Fruit fly (Drosophila melanogaster) whole organism, embryonic: ENCODE measurements around the gene mtsh.
A peak's percentile ranks its signal among the peaks of the same experiment; 100 is the strongest.

Experiments
- Ada2b ChIP-seq: fragments of 200-800 bp; sonication (Bioruptor generic); IDR thresholded peaks from 2 replicates; pipeline ENCODE4 v1.3.6; 2022; ENCODE audit warnings: missing biosample characterization, missing genetic modification characterization
- Awh ChIP-seq: fragments of 200-800 bp; sonication (Bioruptor generic); IDR thresholded peaks from 2 replicates; pipeline ENCODE4, ENCODE4 v1.3.6; 2022; ENCODE audit warnings: missing biosample characterization, missing genetic modification characterization
- CG12299 ChIP-seq: fragments of 200-800 bp; sonication (Bioruptor generic); optimal IDR thresholded peaks from 2 replicates; lab custom pipeline; 2018; ENCODE audit warnings: missing biosample characterization, mild to moderate bottlenecking, missing genetic modification characterization
- CG13123 ChIP-seq: fragments of 200-800 bp; sonication (Bioruptor generic); optimal IDR thresholded peaks from 2 replicates; lab custom pipeline; 2016; ENCODE audit warnings: missing biosample characterization, missing genetic modification characterization
- CG14050 ChIP-seq: fragments of 200-800 bp; sonication (Bioruptor generic); IDR thresholded peaks from 3 replicates; pipeline ENCODE4 v1.3.6; 2022; ENCODE audit warnings: missing biosample characterization, missing genetic modification characterization
- CG15696 ChIP-seq: fragments of 200-800 bp; sonication (Bioruptor generic); optimal IDR thresholded peaks from 2 replicates; lab custom pipeline; 2019; ENCODE audit warnings: missing biosample characterization, mild to moderate bottlenecking, missing genetic modification characterization, moderate library complexity
- CG1603 ChIP-seq: fragments of 200-800 bp; sonication (Bioruptor generic); optimal IDR thresholded peaks from 2 replicates; lab custom pipeline; 2019; ENCODE audit warnings: missing biosample characterization, mild to moderate bottlenecking, missing genetic modification characterization, moderate library complexity
- CG17802 ChIP-seq: fragments of 200-800 bp; sonication (Bioruptor generic); optimal IDR thresholded peaks from 2 replicates; lab custom pipeline; 2018; ENCODE audit warnings: missing biosample characterization, mild to moderate bottlenecking, missing genetic modification characterization, moderate library complexity
- CG2129 ChIP-seq: fragments of 200-800 bp; sonication (Bioruptor generic); IDR thresholded peaks from 2 replicates; pipeline ENCODE4 v1.3.6; 2022; ENCODE audit warnings: missing biosample characterization, missing genetic modification characterization; ENCODE audit not compliant: partially characterized antibody
- CG30431 ChIP-seq: fragments of 200-800 bp; sonication (Bioruptor generic); optimal IDR thresholded peaks from 2 replicates; lab custom pipeline; 2017; ENCODE audit warnings: missing biosample characterization, missing genetic modification characterization
- CG32772 ChIP-seq: fragments of 200-800 bp; sonication (Bioruptor generic); IDR thresholded peaks from 2 replicates; pipeline ENCODE4 v1.3.6; 2022; ENCODE audit warnings: missing biosample characterization, missing genetic modification characterization
- CG3838 ChIP-seq: fragments of 200-800 bp; sonication (Bioruptor generic); optimal IDR thresholded peaks from 3 replicates; lab custom pipeline; 2016; ENCODE audit warnings: missing biosample characterization, missing genetic modification characterization
- CG3847 ChIP-seq: fragments of 200-800 bp; sonication (Bioruptor generic); IDR thresholded peaks from 2 replicates; pipeline ENCODE4 v1.3.6; 2022; ENCODE audit warnings: missing biosample characterization, missing genetic modification characterization
- CG4854 ChIP-seq: fragments of 200-800 bp; sonication (Bioruptor generic); optimal IDR thresholded peaks from 2 replicates; lab custom pipeline; 2016; ENCODE audit warnings: missing biosample characterization, missing genetic modification characterization, inconsistent platforms
- CG7271 ChIP-seq: fragments of 200-800 bp; sonication (Bioruptor generic); optimal IDR thresholded peaks from 2 replicates; lab custom pipeline; 2018; ENCODE audit warnings: missing biosample characterization, mild to moderate bottlenecking, missing genetic modification characterization, moderate library complexity
- CG7372 ChIP-seq: fragments of 200-800 bp; sonication (Bioruptor generic); IDR thresholded peaks from 2 replicates; pipeline ENCODE4 v1.3.6; 2022; ENCODE audit warnings: missing biosample characterization, missing genetic modification characterization
- CG7745 ChIP-seq: fragments of 200-800 bp; sonication (Bioruptor generic); optimal IDR thresholded peaks from 2 replicates; lab custom pipeline; 2018; ENCODE audit warnings: missing biosample characterization, mild to moderate bottlenecking, missing genetic modification characterization, moderate library complexity
- CG9817 ChIP-seq: fragments of 200-800 bp; sonication (Bioruptor generic); optimal IDR thresholded peaks from 2 replicates; lab custom pipeline; 2018; ENCODE audit warnings: missing biosample characterization, mild to moderate bottlenecking, missing genetic modification characterization, moderate library complexity
- Deaf1 ChIP-seq: fragments of 200-800 bp; optimal IDR thresholded peaks from 3 replicates; lab custom pipeline; 2019; ENCODE audit warnings: missing biosample characterization, mild to moderate bottlenecking, missing genetic modification characterization, moderate library complexity
- Dll ChIP-seq: fragments of 200-800 bp; sonication (Bioruptor generic); IDR thresholded peaks from 4 replicates; pipeline ENCODE4 v1.3.6; 2022; ENCODE audit warnings: missing biosample characterization, missing genetic modification characterization; ENCODE audit not compliant: partially characterized antibody
- Dref ChIP-seq: fragments of 200-800 bp; sonication (Bioruptor generic); IDR thresholded peaks from 2 replicates; pipeline ENCODE4 v1.3.6; 2022; ENCODE audit warnings: missing biosample characterization, missing genetic modification characterization
- Ets65A ChIP-seq: fragments of 200-800 bp; sonication (Bioruptor generic); peaks from one replicate; lab custom pipeline; 2016; ENCODE audit warnings: missing biosample characterization, missing genetic modification characterization
- Meics ChIP-seq: fragments of 200-800 bp; sonication (Bioruptor generic); optimal IDR thresholded peaks from 2 replicates; lab custom pipeline; 2017; ENCODE audit warnings: missing biosample characterization, mild to moderate bottlenecking, missing genetic modification characterization
- NK7.1 ChIP-seq: fragments of 200-800 bp; sonication (Bioruptor generic); optimal IDR thresholded peaks from 3 replicates; lab custom pipeline; 2016; ENCODE audit warnings: missing biosample characterization, missing genetic modification characterization
- Ssrp ChIP-seq: fragments of 200-800 bp; sonication (Bioruptor generic); optimal IDR thresholded peaks from 2 replicates; lab custom pipeline; 2018; ENCODE audit warnings: missing biosample characterization, mild to moderate bottlenecking, missing genetic modification characterization, moderate library complexity
- ash1 ChIP-seq: fragments of 200-800 bp; sonication (Bioruptor generic); optimal IDR thresholded peaks from 2 replicates; lab custom pipeline; 2018; ENCODE audit warnings: missing biosample characterization, mild to moderate bottlenecking, missing genetic modification characterization
- bab2 ChIP-seq: fragments of 200-800 bp; sonication (Bioruptor generic); optimal IDR thresholded peaks from 2 replicates; lab custom pipeline; 2016; ENCODE audit warnings: missing biosample characterization, missing genetic modification characterization
- br ChIP-seq: fragments of >200 bp; optimal IDR thresholded peaks from 2 replicates; lab custom pipeline; 2017
- cg ChIP-seq: fragments of 200-800 bp; sonication (Bioruptor generic); optimal IDR thresholded peaks from 3 replicates; lab custom pipeline; 2019; ENCODE audit warnings: missing biosample characterization, mild to moderate bottlenecking, missing genetic modification characterization, moderate library complexity
- chm ChIP-seq: fragments of 200-800 bp; sonication (Bioruptor generic); IDR thresholded peaks from 2 replicates; pipeline ENCODE4 v1.3.6; 2022; ENCODE audit warnings: missing biosample characterization, missing genetic modification characterization
- crol ChIP-seq: fragments of 200-800 bp; sonication (Bioruptor generic); IDR thresholded peaks from 2 replicates; pipeline ENCODE4 v1.3.6; 2022; ENCODE audit warnings: missing biosample characterization, missing genetic modification characterization
- cwo ChIP-seq: fragments of 200-800 bp; sonication (Bioruptor generic); optimal IDR thresholded peaks from 3 replicates; lab custom pipeline; 2017; ENCODE audit warnings: missing biosample characterization, missing genetic modification characterization, mild to moderate bottlenecking, moderate library complexity, missing genetic modification reagents
- ems ChIP-seq: fragments of 200-800 bp; sonication (Bioruptor generic); optimal IDR thresholded peaks from 3 replicates; lab custom pipeline; 2016; ENCODE audit warnings: missing biosample characterization, missing genetic modification characterization
- eyg ChIP-seq: fragments of 200-800 bp; sonication (Bioruptor generic); optimal IDR thresholded peaks from 3 replicates; lab custom pipeline; 2016; ENCODE audit warnings: missing biosample characterization, missing genetic modification characterization
- insv ChIP-seq, 2 experiments: fragments of 200-800 bp; sonication (Bioruptor generic); optimal IDR thresholded peaks; 3 replicates each; lab custom pipeline; 2016 to 2018; ENCODE audit warnings: missing biosample characterization in 2 of 2, missing genetic modification characterization in 2 of 2
- inv ChIP-seq: fragments of 200-800 bp; sonication (Bioruptor generic); IDR thresholded peaks from 2 replicates; pipeline ENCODE4 v1.3.6; 2022; ENCODE audit warnings: missing biosample characterization, missing genetic modification characterization; ENCODE audit not compliant: partially characterized antibody
- lov ChIP-seq, 2 experiments: fragments of 200-800 bp in 1 of 2; fragments of >200 bp in 1 of 2; sonication (Bioruptor generic) in 1 of 2; IDR thresholded peaks in 1 of 2; optimal IDR thresholded peaks in 1 of 2; 2 replicates in 1 of 2; 3 replicates in 1 of 2; pipeline versions ENCODE4 v1.3.6 to Lab custom; 2017 to 2022; ENCODE audit warnings: missing biosample characterization in 1 of 2, missing genetic modification characterization in 1 of 2
- oc ChIP-seq: fragments of 200-800 bp; sonication (Bioruptor generic); optimal IDR thresholded peaks from 2 replicates; lab custom pipeline; 2018; ENCODE audit warnings: missing biosample characterization, mild to moderate bottlenecking, missing genetic modification characterization, moderate library complexity
- otp ChIP-seq: fragments of 200-800 bp; sonication (Bioruptor generic); IDR thresholded peaks from 3 replicates; pipeline ENCODE4, ENCODE4 v1.3.6; 2022; ENCODE audit warnings: missing biosample characterization, missing genetic modification characterization
- pita ChIP-seq: fragments of 200-800 bp; sonication (Bioruptor generic); optimal IDR thresholded peaks from 2 replicates; lab custom pipeline; 2017; ENCODE audit warnings: missing biosample characterization, mild to moderate bottlenecking, missing genetic modification characterization
- pnt ChIP-seq: fragments of 200-800 bp; sonication (Bioruptor generic); optimal IDR thresholded peaks from 3 replicates; lab custom pipeline; 2016; ENCODE audit warnings: missing biosample characterization, missing genetic modification characterization
- pum ChIP-seq: fragments of 200-800 bp; sonication (Bioruptor generic); optimal IDR thresholded peaks from 2 replicates; lab custom pipeline; 2016; ENCODE audit warnings: missing biosample characterization, missing genetic modification characterization
- ssp ChIP-seq: fragments of 200-800 bp; sonication (Bioruptor generic); IDR thresholded peaks from 2 replicates; pipeline ENCODE4 v1.3.6; 2022; ENCODE audit warnings: missing biosample characterization, missing genetic modification characterization
- tna ChIP-seq: fragments of 200-800 bp; sonication (Bioruptor generic); IDR thresholded peaks from 2 replicates; pipeline ENCODE4 v1.3.6; 2022; ENCODE audit warnings: missing biosample characterization, missing genetic modification characterization; ENCODE audit not compliant: partially characterized antibody
- toy ChIP-seq: fragments of 200-800 bp; sonication (Bioruptor generic); IDR thresholded peaks from 2 replicates; pipeline ENCODE4 v1.3.6; 2022; ENCODE audit warnings: missing biosample characterization, missing genetic modification characterization
- trem ChIP-seq: fragments of 200-800 bp; optimal IDR thresholded peaks from 3 replicates; lab custom pipeline; 2019; ENCODE audit warnings: missing biosample characterization, mild to moderate bottlenecking, missing genetic modification characterization, moderate library complexity
- tup ChIP-seq: fragments of 200-800 bp; sonication (Bioruptor generic); optimal IDR thresholded peaks from 2 replicates; lab custom pipeline; 2016; ENCODE audit warnings: missing biosample characterization, mild to moderate bottlenecking, missing genetic modification characterization, moderate library complexity
- unpg ChIP-seq: fragments of 200-800 bp; sonication (Bioruptor generic); optimal IDR thresholded peaks from 3 replicates; lab custom pipeline; 2018; ENCODE audit warnings: missing biosample characterization, mild to moderate bottlenecking, missing genetic modification characterization, moderate library complexity
- vvl ChIP-seq: fragments of 200-800 bp; sonication (Bioruptor generic); IDR thresholded peaks from 2 replicates; pipeline ENCODE4 v1.3.6; 2022; ENCODE audit warnings: missing biosample characterization, missing genetic modification characterization
- zen2 ChIP-seq: fragments of 200-800 bp; sonication (Bioruptor generic); IDR thresholded peaks from 3 replicates; pipeline ENCODE4 v1.3.6; 2022; ENCODE audit warnings: missing biosample characterization, missing genetic modification characterization; ENCODE audit not compliant: partially characterized antibody

Gene mtsh

dm6 chr2L:8326414-8327271, 6.9 kb upstream of the mtsh start (continued):
- TF ChIP-seq vvl (peak; percentile 55; the same call in 1 of the 2 replicates), br (lab: Kevin White, UChicago) (no peak), zen2 (no peak), CG7745 (no peak), CG14050 (GFP tag; lab: Robert Waterston, UW) (no peak), toy (GFP tag; lab: Robert Waterston, UW) (no peak), pnt (GFP tag; lab: Kevin White, UChicago) (no peak), Ets65A (GFP tag; lab: Kevin White, UChicago) (no peak), CG7271 (no peak), Awh (GFP tag; lab: Robert Waterston, UW) (no peak), crol (no peak), cwo (GFP tag; lab: Kevin White, UChicago) (peak; percentile 32), CG9817 (no peak), CG12299 (no peak), chm (GFP tag; lab: Robert Waterston, UW) (no peak), Deaf1 (tag; lab: Kevin White, UChicago) (no peak), Dref (GFP tag; lab: Robert Waterston, UW) (no peak), inv (GFP tag; lab: Robert Waterston, UW) (no peak), CG7372 (GFP tag; lab: Robert Waterston, UW) (no peak), trem (tag; lab: Kevin White, UChicago) (no peak), ssp (GFP tag; lab: Robert Waterston, UW) (no peak), CG13123 (GFP tag; lab: Kevin White, UChicago) (no peak), CG4854 (no peak), ash1 (GFP tag; lab: Kevin White, UChicago) (no peak), CG32772 (no peak), cg (GFP tag; lab: Kevin White, UChicago) (no peak), oc (no peak), CG3838 (GFP tag; lab: Kevin White, UChicago) (no peak), ems (GFP tag; lab: Kevin White, UChicago) (no peak), NK7.1 (GFP tag; lab: Kevin White, UChicago) (no peak), CG1603 (no peak), tna (GFP tag; lab: Robert Waterston, UW) (no peak), tup (no peak), unpg (peak; percentile 31), CG17802 (tag; lab: Kevin White, UChicago) (no peak), insv (GFP tag; optimal IDR thresholded peaks at IDR 0.05; lab: Kevin White, UChicago) (no peak), pum (GFP tag; lab: Kevin White, UChicago) (no peak), CG3847 (no peak), pita (GFP tag; lab: Kevin White, UChicago) (peak; percentile 1), CG30431 (no peak), CG2129 (GFP tag; lab: Robert Waterston, UW) (no peak), Ssrp (tag; lab: Kevin White, UChicago) (no peak), Ada2b (no peak), Dll (GFP tag; lab: Robert Waterston, UW) (no peak), lov (optimal IDR thresholded peaks at IDR 0.05; lab: Kevin White, UChicago) (no peak), lov (GFP tag; IDR thresholded peaks at IDR 0.05; lab: Robert Waterston, UW) (no peak), eyg (GFP tag; lab: Kevin White, UChicago) (no peak), otp (GFP tag; lab: Robert Waterston, UW) (no peak), CG15696 (no peak), bab2 (GFP tag; lab: Kevin White, UChicago) (no peak), Meics (GFP tag; lab: Kevin White, UChicago) (peak; percentile 13)
